Worm (Caenorhabditis elegans) whole organism, L4/young adult: ENCODE results near the gene avr-15.

Experiments used
- W03F9.2 ChIP-seq: fragments of 150-350 bp; optimal IDR thresholded peaks from 2 replicates; lab custom pipeline; 2014; ENCODE audit warnings: missing biosample characterization, missing genetic modification characterization
- dao-5 ChIP-seq: sonication (generic microtip); optimal IDR thresholded peaks from 2 replicates; lab custom pipeline; 2016; ENCODE audit warnings: missing genotype, missing genetic modification characterization, moderate library complexity, missing compliant biosample characterization
- him-1 ChIP-seq: sonication (generic microtip); optimal IDR thresholded peaks from 2 replicates; lab custom pipeline; 2016; ENCODE audit warnings: missing genotype, missing genetic modification reagents, missing genetic modification characterization, missing compliant biosample characterization

DNA sequence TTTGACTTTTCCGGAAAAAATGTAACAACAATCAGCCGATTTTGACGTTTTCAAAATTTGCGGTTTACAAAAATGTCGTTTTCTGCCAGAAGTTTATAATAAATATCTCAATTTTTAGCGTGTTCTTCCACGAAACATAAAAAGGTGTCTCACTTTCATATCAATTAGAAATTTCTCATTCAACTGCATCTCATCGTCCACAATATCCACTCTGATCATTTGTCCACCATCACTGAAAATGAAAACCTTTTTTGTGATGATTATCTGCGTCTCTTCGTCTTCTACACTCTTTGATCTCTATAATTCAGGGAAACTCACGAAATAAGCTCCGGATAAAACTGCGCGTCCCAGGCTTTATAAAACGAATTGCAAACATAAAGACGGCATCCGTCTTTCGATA lies 997 bp upstream of the avr-15 start:
- no peak for TF ChIP-seq W03F9.2 (tag; lab: Kevin White, UChicago)
- TF ChIP-seq him-1 (tag; lab: Kevin White, UChicago) = no peak
- TF ChIP-seq dao-5 = no peak
